Worm (Caenorhabditis elegans) whole organism, early embryonic: Measurements from ENCODE around the gene ddo-2.
"Not testable (repeated sequence)": the region's sequence is repeated elsewhere in the genome, so short reads cannot be mapped to it uniquely, and the experiment has no call there.

Experiments used
- B0310.2 ChIP-seq: sonication (generic microtip); optimal IDR thresholded peaks from 2 replicates; lab custom pipeline; 2016; ENCODE audit warnings: mild to moderate bottlenecking, missing genetic modification characterization, missing compliant biosample characterization
- F13C5.2 ChIP-seq: sonication (generic microtip); optimal IDR thresholded peaks from 2 replicates; lab custom pipeline; 2017; ENCODE audit warnings: mild to moderate bottlenecking, missing genetic modification characterization, inconsistent platforms, missing compliant biosample characterization
- aly-1 ChIP-seq: sonication (generic microtip); optimal IDR thresholded peaks from 2 replicates; lab custom pipeline; 2016; ENCODE audit warnings: missing genetic modification characterization, missing compliant biosample characterization
- ama-1 ChIP-seq: fragments of 150-350 bp; optimal IDR thresholded peaks from 2 replicates; lab custom pipeline; 2014
- ceh-13 ChIP-seq: fragments of 200-800 bp; sonication (Bioruptor generic); optimal IDR thresholded peaks from 2 replicates; lab custom pipeline; 2018; ENCODE audit warnings: mild to moderate bottlenecking, missing genetic modification characterization, missing compliant biosample characterization
- ceh-36 ChIP-seq: sonication (generic microtip); optimal IDR thresholded peaks from 2 replicates; lab custom pipeline; 2016; ENCODE audit warnings: missing genetic modification characterization, inconsistent platforms, missing compliant biosample characterization
- ets-7 ChIP-seq: sonication (generic microtip); optimal IDR thresholded peaks from 2 replicates; lab custom pipeline; 2016; ENCODE audit warnings: missing genotype, missing genetic modification characterization, missing compliant biosample characterization
- flt-1 ChIP-seq: fragments of 200-800 bp; sonication (Bioruptor generic); IDR thresholded peaks from 2 replicates; pipeline ENCODE4 v1.3.6; 2022; ENCODE audit warnings: missing genetic modification characterization, missing compliant biosample characterization
- hmbx-1 ChIP-seq: sonication (generic microtip); optimal IDR thresholded peaks from 2 replicates; lab custom pipeline; 2016; ENCODE audit warnings: mild to moderate bottlenecking, missing genetic modification characterization, missing compliant biosample characterization
- hmg-4 ChIP-seq: fragments of 200-800 bp; sonication (Bioruptor generic); optimal IDR thresholded peaks from 2 replicates; lab custom pipeline; 2018; ENCODE audit warnings: mild to moderate bottlenecking, missing genetic modification characterization, missing compliant biosample characterization
- hnd-1 ChIP-seq: sonication (generic microtip); optimal IDR thresholded peaks from 2 replicates; lab custom pipeline; 2016; ENCODE audit warnings: missing genetic modification characterization, missing compliant biosample characterization
- pes-1 ChIP-seq: fragments of 200-800 bp; sonication (Bioruptor generic); IDR thresholded peaks from 2 replicates; pipeline ENCODE4 v1.3.6; 2022; ENCODE audit warnings: missing genetic modification reagents, missing genetic modification characterization, missing compliant biosample characterization
- scrt-1 ChIP-seq: fragments of 200-800 bp; sonication (Bioruptor generic); IDR thresholded peaks from 2 replicates; pipeline ENCODE4 v1.3.6; 2022; ENCODE audit warnings: missing genetic modification characterization, missing compliant biosample characterization
- sea-1 ChIP-seq: fragments of 200-800 bp; sonication (Bioruptor generic); conservative IDR thresholded peaks from 2 replicates; pipeline ENCODE4 v1.3.6; 2022; ENCODE audit warnings: missing genetic modification characterization, missing compliant biosample characterization
- tbx-11 ChIP-seq: fragments of 200-800 bp; sonication (Bioruptor generic); IDR thresholded peaks from 2 replicates; pipeline ENCODE4 v1.3.6; 2022; ENCODE audit warnings: missing genetic modification characterization, missing compliant biosample characterization
- tbx-37 ChIP-seq: fragments of 200-800 bp; sonication (Bioruptor generic); conservative IDR thresholded peaks from 2 replicates; pipeline ENCODE4 v1.3.6; 2022; ENCODE audit warnings: missing genetic modification reagents, missing genetic modification characterization, missing compliant biosample characterization
- tra-4 ChIP-seq: sonication (generic microtip); optimal IDR thresholded peaks from 2 replicates; lab custom pipeline; 2017; ENCODE audit warnings: missing genetic modification characterization, missing compliant biosample characterization

Gene ddo-2

ce11 chrV:7446965-7447364 is 11.5 kb upstream of the ddo-2 start, which contains the start of gene F25E5.5:
Gene F25E5.5, plus strand, starts transcription at chrV:7447265.
- TF ChIP-seq tra-4 (no peak), tbx-37 (no peak), ceh-36 (no peak), ceh-13 (GFP tag; lab: Kevin White, UChicago) (no peak), scrt-1 (no peak), sea-1 (no peak), aly-1 (tag; lab: Kevin White, UChicago) (no peak), pes-1 (GFP tag; lab: Robert Waterston, UW) (no peak), F13C5.2 (no peak), flt-1 (GFP tag; lab: Robert Waterston, UW) (no peak), B0310.2 (tag; lab: Kevin White, UChicago) (no peak), ets-7 (tag; lab: Kevin White, UChicago) (no peak), hnd-1 (tag; lab: Kevin White, UChicago) (no peak), hmbx-1 (tag; lab: Kevin White, UChicago) (no peak), hmg-4 (GFP tag; lab: Kevin White, UChicago) (no peak), ama-1 (no peak), tbx-11 (no peak)

ce11 chrV:7444331-7444730 is 8.8 kb upstream of the ddo-2 start, which contains the start of gene nhr-141:
Gene nhr-141, plus strand, starts transcription at chrV:7444661.
- TF ChIP-seq hmbx-1 (tag; lab: Kevin White, UChicago); scrt-1; tbx-37: not testable (repeated sequence)

ce11 chrV:7443480-7443879 is 8.0 kb upstream of the ddo-2 start:
- TF ChIP-seq tbx-37 (peak; percentile 34; the same call in 1 of the 2 replicates), tbx-11 (peak; percentile 68; the same call in 1 of the 2 replicates), sea-1 (peak; percentile 85), scrt-1 (0 out of 2 replicates have a peak, but pooled peaks have one; percentile 35)

- no peak for TF ChIP-seq tbx-11
- TF ChIP-seq flt-1 (GFP tag; lab: Robert Waterston, UW) = no peak
- TF ChIP-seq hmbx-1 (tag; lab: Kevin White, UChicago) = no peak
- TF ChIP-seq ets-7 (tag; lab: Kevin White, UChicago) = no peak
- no peak for TF ChIP-seq ceh-13 (GFP tag; lab: Kevin White, UChicago)
- no peak for TF ChIP-seq ama-1
- TF ChIP-seq B0310.2 (tag; lab: Kevin White, UChicago) = no peak
Measured at ce11 chrV:7439807-7440206, 4.3 kb upstream of the ddo-2 start, which contains the start of gene try-13. Gene try-13, plus strand, starts transcription at chrV:7440107.

ce11 chrV:7437985-7438384 is 2.5 kb upstream of the ddo-2 start, which contains the start of gene F25E5.16:
Gene F25E5.16, plus strand, starts transcription at chrV:7438285.
- TF ChIP-seq ama-1 (no peak), aly-1 (tag; lab: Kevin White, UChicago) (no peak), flt-1 (GFP tag; lab: Robert Waterston, UW) (no peak), pes-1 (GFP tag; lab: Robert Waterston, UW) (no peak), B0310.2 (tag; lab: Kevin White, UChicago) (no peak), scrt-1 (no peak), ceh-13 (GFP tag; lab: Kevin White, UChicago) (no peak), ets-7 (tag; lab: Kevin White, UChicago) (no peak)

ce11 chrV:7437538-7437937 is 2.0 kb upstream of the ddo-2 start, which contains the start of gene F25E5.9:
Gene F25E5.9, minus strand, starts transcription at chrV:7437919.
- TF ChIP-seq ets-7 (tag; lab: Kevin White, UChicago) (no peak), ama-1 (no peak), aly-1 (tag; lab: Kevin White, UChicago) (no peak), F13C5.2 (no peak), pes-1 (GFP tag; lab: Robert Waterston, UW) (no peak), flt-1 (GFP tag; lab: Robert Waterston, UW) (no peak), B0310.2 (tag; lab: Kevin White, UChicago) (no peak), sea-1 (no peak), tra-4 (no peak), ceh-13 (GFP tag; lab: Kevin White, UChicago) (no peak), scrt-1 (no peak), tbx-11 (no peak), hmbx-1 (tag; lab: Kevin White, UChicago) (no peak), hnd-1 (tag; lab: Kevin White, UChicago) (no peak), ceh-36 (no peak), tbx-37 (no peak)

- no peak for TF ChIP-seq tra-4
- TF ChIP-seq ama-1 = no peak
- no peak for TF ChIP-seq hnd-1 (tag; lab: Kevin White, UChicago)
- TF ChIP-seq F13C5.2 = no peak
- no peak for TF ChIP-seq hmbx-1 (tag; lab: Kevin White, UChicago)
- TF ChIP-seq ceh-36 = no peak
- no peak for TF ChIP-seq aly-1 (tag; lab: Kevin White, UChicago)
- no peak for TF ChIP-seq flt-1 (GFP tag; lab: Robert Waterston, UW)
- no peak for TF ChIP-seq B0310.2 (tag; lab: Kevin White, UChicago)
- TF ChIP-seq tbx-37 = no peak
- no peak for TF ChIP-seq pes-1 (GFP tag; lab: Robert Waterston, UW)
- TF ChIP-seq sea-1 = no peak
- no peak for TF ChIP-seq tbx-11
- no peak for TF ChIP-seq hmg-4 (GFP tag; lab: Kevin White, UChicago)
- TF ChIP-seq ets-7 (tag; lab: Kevin White, UChicago) = no peak
- TF ChIP-seq scrt-1 = no peak
- no peak for TF ChIP-seq ceh-13 (GFP tag; lab: Kevin White, UChicago)
Measured at ce11 chrV:7436911-7437310, 1.4 kb upstream of the ddo-2 start.

ce11 chrV:7436509-7436908 is 1.0 kb upstream of the ddo-2 start:
- no peak for TF ChIP-seq tbx-11
- no peak for TF ChIP-seq tbx-37
- TF ChIP-seq B0310.2 (tag; lab: Kevin White, UChicago) = no peak
- no peak for TF ChIP-seq aly-1 (tag; lab: Kevin White, UChicago)
- no peak for TF ChIP-seq F13C5.2
- no peak for TF ChIP-seq hnd-1 (tag; lab: Kevin White, UChicago)
- TF ChIP-seq hmg-4 (GFP tag; lab: Kevin White, UChicago) = no peak
- no peak for TF ChIP-seq sea-1
- TF ChIP-seq ets-7 (tag; lab: Kevin White, UChicago) = no peak
